Worm (Caenorhabditis elegans): ENCODE results near the gene ttr-54.

ce11 chrIV:10174328-10174727 lies 18.8 kb downstream of the ttr-54 start, which contains the start of gene pxf-1:
- no peak for TF ChIP-seq ceh-16 (tag; optimal IDR thresholded peaks at IDR 0.05)
- TF ChIP-seq unc-62 (GFP tag; optimal IDR thresholded peaks at IDR 0.05) = no peak
- no peak for TF ChIP-seq R02D3.7 (tag; optimal IDR thresholded peaks at IDR 0.05)
- TF ChIP-seq fos-1 (tag; optimal IDR thresholded peaks at IDR 0.05) = no peak
- no peak for TF ChIP-seq zag-1 (tag; optimal IDR thresholded peaks at IDR 0.05)
- no peak for TF ChIP-seq nhr-6 (tag; optimal IDR thresholded peaks at IDR 0.05)
- no peak for TF ChIP-seq ama-1 (optimal IDR thresholded peaks at IDR 0.05)
- no peak for TF ChIP-seq skn-1 (tag; optimal IDR thresholded peaks at IDR 0.05)
- no peak for TF ChIP-seq lin-39 (tag; optimal IDR thresholded peaks at IDR 0.05)
- no peak for TF ChIP-seq nhr-11 (tag; optimal IDR thresholded peaks at IDR 0.05)
- TF ChIP-seq snpc-4 (tag; optimal IDR thresholded peaks at IDR 0.05) = no peak
